Fruit fly (Drosophila melanogaster) whole organism, pupa: ENCODE measurements around the gene ALiX.

Source experiments
- CG10348 ChIP-seq: fragments of 200-800 bp; sonication (Bioruptor generic); IDR thresholded peaks from 2 replicates; pipeline ENCODE4 v1.3.6; 2022; ENCODE audit warnings: missing biosample characterization, missing genetic modification characterization
- CG14655 ChIP-seq: fragments of 200-800 bp; sonication (Bioruptor generic); optimal IDR thresholded peaks from 3 replicates; lab custom pipeline; 2017; ENCODE audit warnings: mild to moderate bottlenecking, missing biosample characterization, missing genetic modification reagents, missing genetic modification characterization
- CG15710 ChIP-seq: fragments of 200-800 bp; sonication (Bioruptor generic); optimal IDR thresholded peaks from 2 replicates; lab custom pipeline; 2018; ENCODE audit warnings: missing biosample characterization, mild to moderate bottlenecking, missing genetic modification characterization, moderate library complexity
- CG17806 ChIP-seq: fragments of 200-800 bp; sonication (Bioruptor generic); optimal IDR thresholded peaks from 2 replicates; lab custom pipeline; 2018; ENCODE audit warnings: missing biosample characterization, mild to moderate bottlenecking, missing genetic modification characterization, moderate library complexity
- CG32121 ChIP-seq: fragments of 200-800 bp; sonication (Bioruptor generic); IDR thresholded peaks from 2 replicates; pipeline ENCODE4 v1.3.6; 2022; ENCODE audit warnings: missing biosample characterization, missing genetic modification characterization
- CG34367 ChIP-seq: fragments of 200-800 bp; sonication (Bioruptor generic); optimal IDR thresholded peaks from 2 replicates; lab custom pipeline; 2018; ENCODE audit warnings: missing biosample characterization, mild to moderate bottlenecking, missing genetic modification characterization
- CG4496 ChIP-seq: fragments of 200-800 bp; sonication (Bioruptor generic); IDR thresholded peaks from 3 replicates; pipeline ENCODE4 v1.3.6; 2022; ENCODE audit warnings: missing biosample characterization, missing genetic modification characterization
- CG8301 ChIP-seq: fragments of 200-800 bp; sonication (Bioruptor generic); optimal IDR thresholded peaks from 2 replicates; lab custom pipeline; 2018; ENCODE audit warnings: missing biosample characterization, mild to moderate bottlenecking, missing genetic modification characterization
- EcR ChIP-seq: fragments of 200-800 bp; sonication (Bioruptor generic); optimal IDR thresholded peaks from 3 replicates; lab custom pipeline; 2019; ENCODE audit warnings: missing biosample characterization, missing genetic modification characterization, mild to moderate bottlenecking, moderate library complexity, missing genetic modification reagents
- Ets98B ChIP-seq: fragments of 200-800 bp; sonication (Bioruptor generic); IDR thresholded peaks from 2 replicates; pipeline ENCODE4 v1.3.6; 2022; ENCODE audit warnings: missing biosample characterization, missing genetic modification characterization
- Pif1A ChIP-seq: fragments of 200-800 bp; sonication (Bioruptor generic); optimal IDR thresholded peaks from 3 replicates; lab custom pipeline; 2016; ENCODE audit warnings: missing biosample characterization, missing genetic modification characterization
- fd96Ca ChIP-seq: fragments of 200-800 bp; sonication (Bioruptor generic); IDR thresholded peaks from 3 replicates; pipeline ENCODE4 v1.3.6; 2022; ENCODE audit warnings: missing biosample characterization, missing genetic modification characterization

DNA sequence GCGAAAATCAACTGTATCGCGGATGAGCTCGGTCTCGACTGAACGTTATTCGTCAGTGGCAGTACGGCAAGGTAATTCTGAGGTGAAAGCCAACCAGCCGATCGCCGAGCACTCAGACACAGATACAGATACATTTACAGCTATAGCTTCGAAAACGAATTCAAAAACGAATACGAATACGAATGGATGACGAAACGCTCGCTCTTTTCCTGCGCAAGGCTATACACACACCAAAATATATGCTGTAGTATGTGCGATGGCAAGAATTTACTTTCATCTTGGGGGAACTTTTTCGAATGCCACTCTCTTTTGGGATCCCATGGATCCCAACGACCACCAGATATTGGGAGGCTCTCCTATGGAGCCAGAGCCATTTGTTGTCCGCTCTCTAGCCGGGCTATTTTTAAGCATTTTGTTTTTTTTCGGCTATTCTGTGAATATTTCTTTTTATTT lies 39.8 kb downstream of the ALiX start, which contains the start of gene Mlc1:
- TF ChIP-seq CG32121 (GFP tag; lab: Robert Waterston, UW): no peak
- no peak for TF ChIP-seq CG34367 (tag; lab: Kevin White, UChicago)
- TF ChIP-seq CG14655 (GFP tag; lab: Kevin White, UChicago): no peak
- TF ChIP-seq CG8301 (tag; lab: Kevin White, UChicago): no peak
- TF ChIP-seq fd96Ca (GFP tag; lab: Robert Waterston, UW): no peak
- no peak for TF ChIP-seq EcR (GFP tag; lab: Kevin White, UChicago)
- no peak for TF ChIP-seq CG10348 (GFP tag; lab: Robert Waterston, UW)
- no peak for TF ChIP-seq Pif1A (GFP tag; lab: Kevin White, UChicago)
- no peak for TF ChIP-seq CG15710 (tag; lab: Kevin White, UChicago)
- no peak for TF ChIP-seq CG4496 (GFP tag; lab: Robert Waterston, UW)
- no peak for TF ChIP-seq Ets98B (GFP tag; lab: Robert Waterston, UW)
- TF ChIP-seq CG17806 (tag; lab: Kevin White, UChicago): no peak
